Worm (Caenorhabditis elegans) whole organism, L3 larva: ENCODE data around the gene F22E5.9.
"Not testable (repeated sequence)": the region's sequence is repeated elsewhere in the genome, so short reads cannot be mapped to it uniquely, and the experiment has no call there.

Experiments used
- R02D3.7 ChIP-seq: fragments of 150-350 bp; optimal IDR thresholded peaks from 2 replicates; lab custom pipeline; 2014; ENCODE audit warnings: missing biosample characterization, missing genetic modification characterization
- ZK546.5 ChIP-seq: sonication (generic microtip); optimal IDR thresholded peaks from 2 replicates; lab custom pipeline; 2017; ENCODE audit warnings: missing biosample characterization, missing genetic modification characterization
- ama-1 ChIP-seq: fragments of 150-350 bp; optimal IDR thresholded peaks from 2 replicates; lab custom pipeline; 2018
- ceh-16 ChIP-seq: sonication (generic microtip); optimal IDR thresholded peaks from 2 replicates; lab custom pipeline; 2017; ENCODE audit warnings: missing biosample characterization, missing genetic modification characterization
- ceh-9 ChIP-seq: sonication (generic microtip); optimal IDR thresholded peaks from 2 replicates; lab custom pipeline; 2018; ENCODE audit warnings: missing biosample characterization, missing genetic modification characterization
- egl-27 ChIP-seq: sonication (generic microtip); optimal IDR thresholded peaks from 4 replicates; lab custom pipeline; 2017; ENCODE audit warnings: missing biosample characterization, missing genetic modification reagents, missing genetic modification characterization
- egl-5 ChIP-seq: fragments of 150-350 bp; optimal IDR thresholded peaks from 2 replicates; lab custom pipeline; 2017; ENCODE audit warnings: missing biosample characterization, missing genetic modification reagents, missing genetic modification characterization, inconsistent platforms
- elt-2 ChIP-seq: sonication (generic microtip); optimal IDR thresholded peaks from 2 replicates; lab custom pipeline; 2016; ENCODE audit warnings: missing genetic modification reagents, mild to moderate bottlenecking, missing genetic modification characterization, missing compliant biosample characterization
- eor-1 ChIP-seq, 2 experiments: fragments of 150-350 bp; optimal IDR thresholded peaks; 2 replicates each; lab custom pipeline; 2014 to 2018; ENCODE audit warnings: missing biosample characterization in 2 of 2, missing genetic modification characterization in 2 of 2
- fkh-10 ChIP-seq: sonication (generic microtip); optimal IDR thresholded peaks from 2 replicates; lab custom pipeline; 2017; ENCODE audit warnings: missing biosample characterization, missing genetic modification reagents, missing genetic modification characterization
- fkh-2 ChIP-seq: fragments of 150-350 bp; optimal IDR thresholded peaks from 2 replicates; lab custom pipeline; 2014; ENCODE audit warnings: missing biosample characterization, missing genetic modification reagents, missing genetic modification characterization
- fos-1 ChIP-seq: fragments of 150-350 bp; optimal IDR thresholded peaks from 2 replicates; lab custom pipeline; 2014; ENCODE audit warnings: missing biosample characterization, missing genetic modification characterization
- hmg-11 ChIP-seq: sonication (generic microtip); optimal IDR thresholded peaks from 2 replicates; lab custom pipeline; 2016; ENCODE audit warnings: missing genetic modification characterization, missing compliant biosample characterization
- jun-1 ChIP-seq: fragments of 150-350 bp; optimal IDR thresholded peaks from 2 replicates; lab custom pipeline; 2014; ENCODE audit warnings: missing biosample characterization, missing genetic modification reagents, missing genetic modification characterization
- lin-15B ChIP-seq: fragments of 150-350 bp; optimal IDR thresholded peaks from 2 replicates; lab custom pipeline; 2014; ENCODE audit warnings: missing biosample characterization, missing genetic modification characterization
- lin-39 ChIP-seq: fragments of 150-350 bp; optimal IDR thresholded peaks from 2 replicates; lab custom pipeline; 2018; ENCODE audit warnings: missing biosample characterization, missing genetic modification reagents, missing genetic modification characterization
- mdl-1 ChIP-seq: fragments of 150-350 bp; optimal IDR thresholded peaks from 2 replicates; lab custom pipeline; 2014; ENCODE audit warnings: missing biosample characterization, missing genetic modification characterization
- nfya-1 ChIP-seq: sonication (generic microtip); optimal IDR thresholded peaks from 2 replicates; lab custom pipeline; 2017; ENCODE audit warnings: missing genetic modification characterization, mild to moderate bottlenecking, missing compliant biosample characterization, antibody characterized with exemption, moderate library complexity; ENCODE audit not compliant: insufficient read depth
- nhr-11 ChIP-seq: fragments of 150-350 bp; optimal IDR thresholded peaks from 2 replicates; lab custom pipeline; 2014; ENCODE audit warnings: missing biosample characterization, missing genetic modification characterization
- nhr-12 ChIP-seq: fragments of 150-350 bp; optimal IDR thresholded peaks from 2 replicates; lab custom pipeline; 2014; ENCODE audit warnings: missing biosample characterization, missing genetic modification characterization
- nhr-237 ChIP-seq: fragments of 150-350 bp; optimal IDR thresholded peaks from 2 replicates; lab custom pipeline; 2014; ENCODE audit warnings: missing biosample characterization, missing genetic modification characterization
- nhr-43 ChIP-seq: sonication (generic microtip); optimal IDR thresholded peaks from 2 replicates; lab custom pipeline; 2016; ENCODE audit warnings: mild to moderate bottlenecking, missing genetic modification characterization, missing compliant biosample characterization; ENCODE audit not compliant: poor library complexity, severe bottlenecking
- nhr-77 ChIP-seq: fragments of 150-350 bp; optimal IDR thresholded peaks from 2 replicates; lab custom pipeline; 2014; ENCODE audit warnings: missing biosample characterization, missing genetic modification characterization
- pqm-1 ChIP-seq: fragments of 150-350 bp; optimal IDR thresholded peaks from 2 replicates; lab custom pipeline; 2017; ENCODE audit warnings: missing biosample characterization, missing genetic modification characterization, inconsistent platforms
- sea-2 ChIP-seq: fragments of 150-350 bp; sonication (generic microtip); optimal IDR thresholded peaks from 4 replicates; lab custom pipeline; 2014; ENCODE audit warnings: missing biosample characterization, missing genetic modification reagents, missing genetic modification characterization
- tbx-2 ChIP-seq: sonication (generic microtip); optimal IDR thresholded peaks from 2 replicates; lab custom pipeline; 2016; ENCODE audit warnings: mild to moderate bottlenecking, missing genetic modification characterization, missing compliant biosample characterization
- unc-39 ChIP-seq: sonication (generic microtip); optimal IDR thresholded peaks from 4 replicates; lab custom pipeline; 2017; ENCODE audit warnings: missing biosample characterization, missing genetic modification characterization
- unc-62 ChIP-seq: fragments of 150-350 bp; sonication (generic microtip); optimal IDR thresholded peaks from 4 replicates; lab custom pipeline; 2014; ENCODE audit warnings: missing biosample characterization, missing genetic modification reagents, missing genetic modification characterization
- zag-1 ChIP-seq: fragments of 150-350 bp; optimal IDR thresholded peaks from 2 replicates; lab custom pipeline; 2014; ENCODE audit warnings: missing biosample characterization, missing genetic modification characterization

The F22E5.9 gene

DNA sequence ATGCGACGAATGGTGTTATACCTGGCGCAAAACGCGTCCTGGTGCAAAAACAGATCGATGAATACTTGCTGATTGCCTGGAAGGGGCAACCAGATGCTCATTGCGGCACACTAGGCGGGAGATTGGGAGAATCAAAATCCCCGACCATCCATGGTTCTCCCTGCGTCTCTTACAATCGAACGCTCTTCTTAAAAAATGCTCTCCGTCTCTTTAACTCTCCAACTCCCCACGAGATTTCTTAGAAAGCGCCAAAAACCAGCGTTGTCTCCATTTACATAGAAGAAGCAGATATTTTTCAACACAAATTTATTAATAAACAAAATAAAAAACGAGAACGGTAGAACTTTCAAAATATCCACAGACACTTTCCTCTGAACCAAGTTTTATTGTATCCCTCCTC, 42.9 kb downstream of the F22E5.9 start, which contains the start of gene F34D6.1:
Gene F34D6.1, minus strand, starts transcription at position 101 of the 400 bp plus-strand sequence.
- TF ChIP-seq nhr-77 (tag; lab: Kevin White, UChicago) (no peak), unc-39 (no peak), nfya-1 (tag; lab: Kevin White, UChicago) (no peak)

DNA sequence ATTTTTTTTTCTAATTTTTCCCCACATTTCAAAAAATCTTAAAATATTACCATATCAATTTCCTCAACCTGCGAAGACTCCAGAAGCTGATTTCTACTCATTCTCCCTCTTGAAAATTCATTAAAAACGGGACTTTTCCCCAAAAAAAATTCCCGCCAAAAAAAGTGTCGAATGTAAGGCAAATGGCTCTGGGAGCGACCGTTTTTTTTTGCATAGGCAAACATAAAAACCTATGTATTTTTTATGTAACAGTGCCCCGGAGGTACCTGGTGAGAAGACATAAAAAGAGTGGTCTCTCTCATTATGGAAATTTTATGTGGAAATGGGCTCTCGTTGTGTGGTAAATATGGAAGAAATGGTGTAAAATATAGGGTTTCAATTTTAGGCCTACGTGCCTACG, 46.0 kb downstream of the F22E5.9 start, which contains the start of gene ceh-87:
Gene ceh-87, minus strand, starts transcription at position 101 of the 400 bp plus-strand sequence.
- no peak for TF ChIP-seq egl-5
- no peak for TF ChIP-seq nhr-43 (tag; lab: Kevin White, UChicago)
- no peak for TF ChIP-seq ceh-16 (tag; lab: Kevin White, UChicago)
- TF ChIP-seq nhr-11: no peak
- TF ChIP-seq nhr-12 (tag; lab: Kevin White, UChicago): no peak
- no peak for TF ChIP-seq fkh-2
- TF ChIP-seq ZK546.5: no peak
- no peak for TF ChIP-seq nfya-1 (tag; lab: Kevin White, UChicago)
- TF ChIP-seq elt-2 (tag; lab: Kevin White, UChicago): no peak
- TF ChIP-seq lin-15B: no peak
- no peak for TF ChIP-seq fos-1 (tag; lab: Kevin White, UChicago)
- TF ChIP-seq, all 47 proteins: peak for 0

DNA sequence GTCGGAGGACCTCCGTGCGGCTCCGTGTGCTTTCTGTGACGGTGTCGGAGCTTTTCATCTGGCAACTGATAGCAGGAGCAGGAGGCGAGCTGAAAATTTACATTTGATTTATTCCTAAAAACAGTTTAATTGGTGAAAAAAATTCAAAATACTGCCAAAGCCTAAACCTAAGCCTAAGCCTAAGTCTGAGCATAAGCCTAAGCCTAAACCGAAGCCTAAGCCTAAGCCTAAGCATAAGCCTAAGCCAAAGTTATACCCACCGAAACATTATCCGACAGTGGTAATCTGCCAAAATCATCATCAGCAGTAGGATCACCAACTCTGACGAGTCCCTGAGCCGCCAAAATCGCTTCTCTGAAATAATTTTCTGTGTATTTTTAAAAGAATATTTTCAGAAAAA, 46.6 kb downstream of the F22E5.9 start:
- TF ChIP-seq nfya-1 (tag; lab: Kevin White, UChicago) (no peak), unc-62 (no peak), ZK546.5 (no peak), eor-1 (tag; optimal IDR thresholded peaks at IDR 0.05; lab: Kevin White, UChicago) (no peak), lin-39 (tag; lab: Kevin White, UChicago) (no peak), R02D3.7 (tag; lab: Kevin White, UChicago) (no peak), jun-1 (tag; lab: Kevin White, UChicago) (no peak), hmg-11 (tag; lab: Kevin White, UChicago) (no peak), elt-2 (tag; lab: Kevin White, UChicago) (no peak), ceh-9 (no peak)

DNA sequence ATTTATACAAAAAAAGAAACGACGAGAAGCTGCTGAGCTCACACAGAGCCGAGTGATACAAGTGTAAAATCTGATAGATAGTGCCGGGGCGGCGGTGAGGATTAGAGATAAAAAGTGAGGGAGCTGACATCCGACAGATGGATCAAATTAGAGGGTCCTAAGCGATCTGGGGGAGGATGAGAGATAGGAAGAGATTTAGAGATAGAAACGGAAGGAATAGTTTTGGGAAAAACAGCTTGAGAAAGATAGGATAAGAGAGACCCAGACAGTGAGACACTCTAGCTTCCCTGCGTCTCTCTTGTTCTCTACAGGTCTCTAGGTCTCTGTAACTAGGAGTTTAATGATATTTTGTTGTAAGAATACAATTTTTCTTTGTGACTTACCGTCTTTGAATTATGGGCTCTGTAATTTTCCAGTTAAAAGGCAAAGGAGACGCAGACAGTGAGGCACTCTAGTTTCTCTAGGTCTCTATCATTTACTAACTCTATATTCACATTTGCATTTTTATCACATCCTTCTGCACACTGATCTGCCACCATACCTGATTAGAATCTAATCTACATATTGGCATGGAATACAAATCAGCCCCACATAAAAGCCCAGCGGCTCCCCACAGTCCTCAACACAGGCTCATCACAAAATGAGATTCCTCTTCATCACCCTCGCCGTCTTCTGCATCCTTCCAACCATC, 48.9 kb downstream of the F22E5.9 start, which contains the start of the genes sup-9 and nspf-1:
Gene sup-9, minus strand, starts transcription at position 43 of the 691 bp plus-strand sequence.
Gene nspf-1, plus strand, starts transcription at position 641 of the 691 bp plus-strand sequence.
- TF ChIP-seq lin-39 (tag; lab: Kevin White, UChicago) (no peak), zag-1 (tag; lab: Kevin White, UChicago) (no peak), elt-2 (tag; lab: Kevin White, UChicago) (no peak), nhr-237 (tag; lab: Kevin White, UChicago) (no peak), jun-1 (tag; lab: Kevin White, UChicago) (no peak), fos-1 (tag; lab: Kevin White, UChicago) (no peak), nhr-11 (no peak), fkh-10 (GFP tag; lab: Kevin White, UChicago) (no peak), mdl-1 (tag; lab: Kevin White, UChicago) (no peak), egl-27 (tag; lab: Kevin White, UChicago) (no peak), nhr-77 (tag; lab: Kevin White, UChicago) (no peak), pqm-1 (no peak), sea-2 (GFP tag; lab: Kevin White, UChicago) (no peak), tbx-2 (tag; lab: Kevin White, UChicago) (no peak)

DNA sequence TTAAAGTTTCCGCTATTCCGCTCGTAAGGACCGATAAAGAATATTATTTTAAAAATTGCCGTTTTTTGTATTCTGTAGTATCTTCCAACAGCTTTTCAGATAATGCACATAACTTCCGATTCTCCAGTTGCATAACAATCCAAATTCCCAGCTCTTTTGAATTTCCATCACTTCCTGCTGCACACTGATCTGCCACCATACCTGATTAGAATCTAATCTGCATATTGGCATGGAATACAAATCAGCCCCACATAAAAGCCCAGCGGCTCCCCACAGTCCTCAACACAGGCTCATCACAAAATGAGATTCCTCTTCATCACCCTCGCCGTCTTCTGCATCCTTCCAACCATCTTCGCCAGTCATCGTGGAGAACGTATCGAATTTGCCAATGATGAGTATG, 50.4 kb downstream of the F22E5.9 start, which contains the start of gene nspf-2:
Gene nspf-2, plus strand, starts transcription at position 301 of the 400 bp plus-strand sequence.
- not testable (repeated sequence) for TF ChIP-seq nhr-11; ama-1 (lab: Kevin White, UChicago); fos-1 (tag; lab: Kevin White, UChicago)
